Fruit fly (Drosophila melanogaster) whole organism, prepupa: Measurements from ENCODE around the gene CCAP.

Experiments
- Blimp-1 ChIP-seq: fragments of 200-800 bp; sonication (Bioruptor generic); optimal IDR thresholded peaks from 3 replicates; lab custom pipeline; 2017; ENCODE audit warnings: missing biosample characterization, missing genetic modification characterization, mild to moderate bottlenecking, moderate library complexity, missing genetic modification reagents
- CG10631 ChIP-seq: fragments of 200-800 bp; sonication (Bioruptor generic); optimal IDR thresholded peaks from 2 replicates; lab custom pipeline; 2016; ENCODE audit warnings: missing biosample characterization, missing genetic modification characterization
- CG10669 ChIP-seq: fragments of 200-800 bp; sonication (Bioruptor generic); optimal IDR thresholded peaks from 3 replicates; lab custom pipeline; 2018; ENCODE audit warnings: missing biosample characterization, mild to moderate bottlenecking, missing genetic modification characterization, moderate library complexity
- CG11762 ChIP-seq: fragments of 200-800 bp; sonication (Bioruptor generic); optimal IDR thresholded peaks from 3 replicates; lab custom pipeline; 2016; ENCODE audit warnings: missing biosample characterization, missing genetic modification characterization; ENCODE audit not compliant: insufficient read depth
- CG15336 ChIP-seq: fragments of 200-800 bp; sonication (Bioruptor generic); IDR thresholded peaks from 2 replicates; pipeline ENCODE4 v1.3.6; 2022; ENCODE audit warnings: missing biosample characterization, missing genetic modification characterization
- CG1621 ChIP-seq: fragments of 200-800 bp; sonication (Bioruptor generic); optimal IDR thresholded peaks from 3 replicates; lab custom pipeline; 2018; ENCODE audit warnings: missing biosample characterization, mild to moderate bottlenecking, missing genetic modification characterization
- CG16779 ChIP-seq: fragments of 200-800 bp; sonication (Bioruptor generic); optimal IDR thresholded peaks from 3 replicates; lab custom pipeline; 2017; ENCODE audit warnings: missing biosample characterization, mild to moderate bottlenecking, missing genetic modification characterization
- CG3032 ChIP-seq: fragments of 200-800 bp; optimal IDR thresholded peaks from 2 replicates; lab custom pipeline; 2019; ENCODE audit warnings: missing biosample characterization, mild to moderate bottlenecking, missing genetic modification characterization, moderate library complexity
- CG32006 ChIP-seq: fragments of 200-800 bp; sonication (Bioruptor generic); optimal IDR thresholded peaks from 3 replicates; lab custom pipeline; 2017; ENCODE audit warnings: missing biosample characterization, mild to moderate bottlenecking, missing genetic modification characterization
- CG3919 ChIP-seq: fragments of 200-800 bp; sonication (Bioruptor generic); optimal IDR thresholded peaks from 3 replicates; lab custom pipeline; 2016; ENCODE audit warnings: missing biosample characterization, missing genetic modification characterization
- CG4318 ChIP-seq: fragments of 200-800 bp; sonication (Bioruptor generic); optimal IDR thresholded peaks from 3 replicates; lab custom pipeline; 2017; ENCODE audit warnings: missing biosample characterization, mild to moderate bottlenecking, missing genetic modification characterization
- CG6163 ChIP-seq: fragments of 200-800 bp; sonication (Bioruptor generic); IDR thresholded peaks from 3 replicates; pipeline ENCODE4 v1.3.6; 2022; ENCODE audit warnings: missing biosample characterization, missing genetic modification characterization
- CG6276 ChIP-seq: fragments of 200-800 bp; sonication (Bioruptor generic); optimal IDR thresholded peaks from 2 replicates; lab custom pipeline; 2017; ENCODE audit warnings: missing biosample characterization, mild to moderate bottlenecking, missing genetic modification characterization
- CG6792 ChIP-seq: fragments of 200-800 bp; sonication (Bioruptor generic); optimal IDR thresholded peaks from 3 replicates; lab custom pipeline; 2016; ENCODE audit warnings: missing biosample characterization, missing genetic modification characterization
- CG6808 ChIP-seq: fragments of 200-800 bp; sonication (Bioruptor generic); optimal IDR thresholded peaks from 3 replicates; lab custom pipeline; 2017; ENCODE audit warnings: missing biosample characterization, missing genetic modification characterization, mild to moderate bottlenecking, moderate library complexity, missing genetic modification reagents
- CG6854 ChIP-seq: fragments of 200-800 bp; sonication (Bioruptor generic); optimal IDR thresholded peaks from 2 replicates; lab custom pipeline; 2017; ENCODE audit warnings: missing biosample characterization, mild to moderate bottlenecking, missing genetic modification characterization
- CG8119 ChIP-seq: fragments of 200-800 bp; sonication (Bioruptor generic); IDR thresholded peaks from 3 replicates; pipeline ENCODE4 v1.3.6; 2022; ENCODE audit warnings: missing biosample characterization, missing genetic modification characterization
- CG8319 ChIP-seq: fragments of 200-800 bp; sonication (Bioruptor generic); optimal IDR thresholded peaks from 3 replicates; lab custom pipeline; 2016; ENCODE audit warnings: missing biosample characterization, missing genetic modification characterization
- CG8632 ChIP-seq: fragments of 200-800 bp; sonication (Bioruptor generic); optimal IDR thresholded peaks from 3 replicates; lab custom pipeline; 2016; ENCODE audit warnings: missing biosample characterization, missing genetic modification characterization
- CG9139 ChIP-seq: fragments of 200-800 bp; sonication (Bioruptor generic); optimal IDR thresholded peaks from 3 replicates; lab custom pipeline; 2017; ENCODE audit warnings: missing biosample characterization, mild to moderate bottlenecking, missing genetic modification characterization
- Eip78C ChIP-seq: fragments of 200-800 bp; sonication (Bioruptor generic); peaks from one replicate; lab custom pipeline; 2016; ENCODE audit warnings: missing biosample characterization, missing genetic modification characterization
- Eip93F ChIP-seq: fragments of 200-800 bp; sonication (Bioruptor generic); optimal IDR thresholded peaks from 2 replicates; lab custom pipeline; 2016; ENCODE audit warnings: missing biosample characterization, mild to moderate bottlenecking, missing genetic modification characterization
- Ets21C ChIP-seq: fragments of 200-800 bp; sonication (Bioruptor generic); optimal IDR thresholded peaks from 3 replicates; lab custom pipeline; 2016; ENCODE audit warnings: missing biosample characterization, missing genetic modification characterization
- Ets96B ChIP-seq: fragments of 200-800 bp; optimal IDR thresholded peaks from 2 replicates; lab custom pipeline; 2019; ENCODE audit warnings: missing biosample characterization, mild to moderate bottlenecking, missing genetic modification characterization, moderate library complexity
- Hr4 ChIP-seq: fragments of 200-800 bp; sonication (Bioruptor generic); optimal IDR thresholded peaks from 3 replicates; lab custom pipeline; 2016; ENCODE audit warnings: missing biosample characterization, missing genetic modification characterization
- Lpt ChIP-seq: fragments of 200-800 bp; sonication (Bioruptor generic); optimal IDR thresholded peaks from 3 replicates; lab custom pipeline; 2016; ENCODE audit warnings: missing biosample characterization, missing genetic modification characterization
- Met ChIP-seq: fragments of 200-800 bp; sonication (Bioruptor generic); optimal IDR thresholded peaks from 3 replicates; lab custom pipeline; 2016; ENCODE audit warnings: missing biosample characterization, missing genetic modification characterization
- Sox102F ChIP-seq: fragments of 200-800 bp; sonication (Bioruptor generic); optimal IDR thresholded peaks from 2 replicates; lab custom pipeline; 2016; ENCODE audit warnings: missing biosample characterization, mild to moderate bottlenecking, missing genetic modification characterization
- Sox14 ChIP-seq: fragments of 200-800 bp; sonication (Bioruptor generic); optimal IDR thresholded peaks from 3 replicates; lab custom pipeline; 2016; ENCODE audit warnings: missing biosample characterization, missing genetic modification characterization
- Sox15 ChIP-seq: fragments of 200-800 bp; sonication (Bioruptor generic); optimal IDR thresholded peaks from 3 replicates; lab custom pipeline; 2016; ENCODE audit warnings: missing biosample characterization, missing genetic modification characterization
- achi ChIP-seq: fragments of 200-800 bp; sonication (Bioruptor generic); optimal IDR thresholded peaks from 3 replicates; lab custom pipeline; 2016; ENCODE audit warnings: missing biosample characterization, missing genetic modification characterization
- esn ChIP-seq: fragments of 200-800 bp; sonication (Bioruptor generic); optimal IDR thresholded peaks from 2 replicates; lab custom pipeline; 2016; ENCODE audit warnings: missing biosample characterization, mild to moderate bottlenecking, missing genetic modification characterization, moderate library complexity
- fkh ChIP-seq: fragments of 200-800 bp; sonication (Bioruptor generic); optimal IDR thresholded peaks from 3 replicates; lab custom pipeline; 2017; ENCODE audit warnings: missing biosample characterization, mild to moderate bottlenecking, missing genetic modification characterization, moderate library complexity
- lz ChIP-seq: fragments of 200-800 bp; sonication (Bioruptor generic); optimal IDR thresholded peaks from 3 replicates; lab custom pipeline; 2016; ENCODE audit warnings: missing biosample characterization, missing genetic modification characterization
- net ChIP-seq: fragments of 200-800 bp; sonication (Bioruptor generic); optimal IDR thresholded peaks from 3 replicates; lab custom pipeline; 2016; ENCODE audit warnings: missing biosample characterization, missing genetic modification characterization
- pdm3 ChIP-seq: fragments of 200-800 bp; sonication (Bioruptor generic); optimal IDR thresholded peaks from 3 replicates; lab custom pipeline; 2016; ENCODE audit warnings: missing biosample characterization, missing genetic modification characterization
- salr ChIP-seq, 2 experiments: fragments of 200-800 bp; sonication (Bioruptor generic); optimal IDR thresholded peaks; 3 replicates each; lab custom pipeline; 2016 to 2018; ENCODE audit warnings: missing biosample characterization in 2 of 2, missing genetic modification characterization in 2 of 2, mild to moderate bottlenecking in 1 of 2
- spab ChIP-seq: fragments of 200-800 bp; sonication (Bioruptor generic); optimal IDR thresholded peaks from 2 replicates; lab custom pipeline; 2017; ENCODE audit warnings: missing biosample characterization, mild to moderate bottlenecking, missing genetic modification characterization, missing genetic modification reagents
- ss ChIP-seq, 2 experiments: fragments of 200-800 bp; sonication (Bioruptor generic); optimal IDR thresholded peaks; 2 replicates in 1 of 2; 3 replicates in 1 of 2; lab custom pipeline; 2017 to 2018; ENCODE audit warnings: mild to moderate bottlenecking in 2 of 2, missing biosample characterization in 2 of 2, missing genetic modification characterization in 2 of 2, moderate library complexity in 1 of 2
- svp ChIP-seq: fragments of 200-800 bp; sonication (Bioruptor generic); peaks from one replicate; lab custom pipeline; 2016; ENCODE audit warnings: missing biosample characterization, missing genetic modification characterization
- vri ChIP-seq: fragments of 200-800 bp; sonication (Bioruptor generic); optimal IDR thresholded peaks from 3 replicates; lab custom pipeline; 2016; ENCODE audit warnings: missing biosample characterization, mild to moderate bottlenecking, missing genetic modification characterization

Gene CCAP

DNA sequence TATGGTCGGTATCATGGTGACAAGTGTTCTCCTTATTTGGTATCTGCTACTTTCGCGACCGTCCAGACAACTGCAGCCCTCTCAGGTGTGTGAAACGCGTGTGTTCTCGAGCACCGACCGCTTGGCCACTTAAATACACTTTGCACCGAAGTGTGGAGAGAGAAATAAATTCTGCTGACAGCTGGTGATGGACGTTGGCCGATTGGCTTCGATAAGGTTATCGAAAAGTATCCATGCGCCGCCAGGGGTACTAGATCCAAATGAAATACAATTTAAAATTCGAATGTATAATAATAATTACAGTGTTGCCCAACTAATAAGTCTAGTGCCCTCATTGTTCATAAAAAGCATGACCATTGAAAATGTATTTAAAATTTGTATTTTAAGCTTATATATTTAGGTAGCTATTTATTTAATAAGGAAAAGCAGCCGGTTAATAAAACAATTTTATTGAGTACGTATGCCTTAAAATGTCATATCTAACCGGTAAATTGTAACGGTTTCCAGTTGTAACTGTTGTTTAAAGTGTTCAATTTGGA lies 15.5 kb downstream of the CCAP start, which contains the start of the genes Gclm and CG17625 (continued):
- no peak for TF ChIP-seq Hr4
- TF ChIP-seq CG6163 (GFP tag; lab: Robert Waterston, UW): peak; percentile 47; the same call in 2 of the 3 replicates
- TF ChIP-seq ss (GFP tag; optimal IDR thresholded peaks at IDR 0.05; lab: Kevin White, UChicago): peak; percentile 42 to 56
- TF ChIP-seq salr (GFP tag; optimal IDR thresholded peaks at IDR 0.05; lab: Kevin White, UChicago): no peak
- peak; percentile 56 for TF ChIP-seq pdm3 (GFP tag; lab: Kevin White, UChicago)
- peak; percentile 51 for TF ChIP-seq CG3919 (GFP tag; lab: Kevin White, UChicago)
- TF ChIP-seq Met: no peak
- peak; percentile 37 for TF ChIP-seq CG6792
- no peak for TF ChIP-seq CG8319 (GFP tag; lab: Kevin White, UChicago)
- TF ChIP-seq CG16779 (tag; lab: Kevin White, UChicago): no peak
- no peak for TF ChIP-seq CG4318 (GFP tag; lab: Kevin White, UChicago)
- peak; percentile 48 for TF ChIP-seq lz (GFP tag; lab: Kevin White, UChicago)
- TF ChIP-seq esn (GFP tag; lab: Kevin White, UChicago): peak; percentile 67
- peak; percentile 1 for TF ChIP-seq CG8632 (GFP tag; lab: Kevin White, UChicago)
- TF ChIP-seq Sox14 (GFP tag; lab: Kevin White, UChicago): peak; percentile 38
- peak; percentile 56 for TF ChIP-seq net (GFP tag; lab: Kevin White, UChicago)
- peak; percentile 90 for TF ChIP-seq achi
- peak; percentile 14 for TF ChIP-seq Ets96B (tag; lab: Kevin White, UChicago)
- TF ChIP-seq CG6808 (GFP tag; lab: Kevin White, UChicago): no peak
- TF ChIP-seq CG6276 (GFP tag; lab: Kevin White, UChicago): no peak
- no peak; the same call in 1 of the 2 replicates for TF ChIP-seq CG15336 (GFP tag; lab: Robert Waterston, UW)
- TF ChIP-seq Eip93F (GFP tag; lab: Kevin White, UChicago): peak; percentile 42

dm6 chr3R:22684948-22685253 lies 17.0 kb downstream of the CCAP start:
- TF ChIP-seq Ets96B (tag; lab: Kevin White, UChicago): no peak
- no peak for TF ChIP-seq Ets21C (GFP tag; lab: Kevin White, UChicago)
- TF ChIP-seq Sox15 (GFP tag; lab: Kevin White, UChicago): no peak
- TF ChIP-seq CG3032: no peak
- TF ChIP-seq CG6163 (GFP tag; lab: Robert Waterston, UW): no peak
- TF ChIP-seq CG32006 (GFP tag; lab: Kevin White, UChicago): no peak

DNA sequence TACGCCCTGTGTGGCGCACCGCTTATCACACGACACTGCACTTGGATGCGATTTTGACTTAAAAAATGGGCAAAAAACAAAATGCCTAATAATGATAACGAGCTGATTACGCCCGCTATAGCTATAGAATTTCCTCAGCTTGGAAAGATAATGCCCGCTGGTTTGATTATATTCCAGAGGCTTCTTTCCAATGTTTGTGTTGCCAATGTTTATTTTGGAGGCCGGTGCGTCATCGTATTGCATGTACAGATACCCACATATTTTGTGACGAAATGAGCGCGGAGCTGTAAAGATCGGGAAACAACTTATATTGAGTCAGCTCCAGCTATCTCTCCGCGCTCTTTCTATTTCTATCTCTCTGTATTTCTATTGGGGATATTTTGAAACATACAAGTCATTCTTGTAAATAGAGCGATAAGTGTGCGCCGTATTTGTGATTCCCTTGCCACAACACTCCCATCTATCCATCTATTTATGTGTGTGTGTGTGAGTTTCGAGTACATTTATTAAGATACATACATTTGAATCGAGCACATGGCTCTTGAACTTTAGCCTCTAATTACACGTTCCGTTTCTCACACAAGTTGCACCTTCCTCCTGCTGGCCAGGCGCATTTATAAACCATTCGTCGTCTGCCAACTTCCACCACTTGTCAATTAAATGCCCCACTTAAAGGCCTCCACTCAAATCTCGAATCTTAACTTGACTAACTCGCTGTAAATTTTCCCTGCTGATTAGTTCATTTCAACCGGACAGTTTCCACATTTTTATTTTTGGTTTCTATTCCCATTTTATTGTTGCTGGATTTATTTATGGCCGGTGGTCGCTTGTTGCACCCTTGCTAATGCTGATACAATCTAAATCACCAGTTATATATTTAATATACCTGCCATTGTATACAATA lies 17.6 kb downstream of the CCAP start:
- TF ChIP-seq CG9139 (GFP tag; lab: Kevin White, UChicago) (no peak), pdm3 (GFP tag; lab: Kevin White, UChicago) (no peak), CG4318 (GFP tag; lab: Kevin White, UChicago) (no peak), CG6792 (no peak), lz (GFP tag; lab: Kevin White, UChicago) (no peak), spab (GFP tag; lab: Kevin White, UChicago) (no peak), fkh (GFP tag; lab: Kevin White, UChicago) (peak; percentile 80), svp (GFP tag; lab: Kevin White, UChicago) (peak; percentile 59), CG15336 (GFP tag; lab: Robert Waterston, UW) (no peak), Eip78C (GFP tag; lab: Kevin White, UChicago) (peak; percentile 51), CG8119 (GFP tag; lab: Robert Waterston, UW) (no peak), CG6854 (GFP tag; lab: Kevin White, UChicago) (peak; percentile 47), Ets96B (tag; lab: Kevin White, UChicago) (no peak), CG3919 (GFP tag; lab: Kevin White, UChicago) (no peak), CG10631 (GFP tag; lab: Kevin White, UChicago) (no peak), Eip93F (GFP tag; lab: Kevin White, UChicago) (peak; percentile 58), CG11762 (no peak), ss (GFP tag; optimal IDR thresholded peaks at IDR 0.05; lab: Kevin White, UChicago) (peak in 1 of 2 experiments; percentile 43), CG10669 (no peak), CG1621 (tag; lab: Kevin White, UChicago) (no peak), Sox102F (GFP tag; lab: Kevin White, UChicago) (no peak), vri (GFP tag; lab: Kevin White, UChicago) (peak; percentile 73), Blimp-1 (GFP tag; lab: Kevin White, UChicago) (no peak), Lpt (GFP tag; lab: Kevin White, UChicago) (no peak)
